Fruit fly (Drosophila melanogaster) whole organism, embryonic: Measurements from ENCODE around the gene CG16965.

Experiments used
- Atf6 ChIP-seq: fragments of 200-800 bp; sonication (Bioruptor generic); IDR thresholded peaks from 2 replicates; pipeline ENCODE4 v1.3.6; 2022; ENCODE audit warnings: missing biosample characterization, missing genetic modification characterization
- Awh ChIP-seq: fragments of 200-800 bp; sonication (Bioruptor generic); IDR thresholded peaks from 2 replicates; pipeline ENCODE4, ENCODE4 v1.3.6; 2022; ENCODE audit warnings: missing biosample characterization, missing genetic modification characterization
- CG10431 ChIP-seq: fragments of 200-800 bp; sonication (Bioruptor generic); optimal IDR thresholded peaks from 3 replicates; lab custom pipeline; 2018; ENCODE audit warnings: missing biosample characterization, mild to moderate bottlenecking, missing genetic modification characterization
- CG12744 ChIP-seq: fragments of 200-800 bp; sonication (Bioruptor generic); optimal IDR thresholded peaks from 2 replicates; lab custom pipeline; 2016; ENCODE audit warnings: missing biosample characterization, missing genetic modification characterization
- CG14050 ChIP-seq: fragments of 200-800 bp; sonication (Bioruptor generic); IDR thresholded peaks from 3 replicates; pipeline ENCODE4 v1.3.6; 2022; ENCODE audit warnings: missing biosample characterization, missing genetic modification characterization
- CG15696 ChIP-seq: fragments of 200-800 bp; sonication (Bioruptor generic); optimal IDR thresholded peaks from 2 replicates; lab custom pipeline; 2019; ENCODE audit warnings: missing biosample characterization, mild to moderate bottlenecking, missing genetic modification characterization, moderate library complexity
- CG1647 ChIP-seq: fragments of 200-800 bp; sonication (Bioruptor generic); optimal IDR thresholded peaks from 3 replicates; lab custom pipeline; 2016; ENCODE audit warnings: missing biosample characterization, missing genetic modification characterization
- CG16813 ChIP-seq: fragments of 200-800 bp; sonication (Bioruptor generic); IDR thresholded peaks from 3 replicates; pipeline ENCODE4 v1.3.6; 2022; ENCODE audit warnings: missing biosample characterization, missing genetic modification characterization; ENCODE audit not compliant: partially characterized antibody
- CG17612 ChIP-seq: fragments of 200-800 bp; sonication (Bioruptor generic); IDR thresholded peaks from 2 replicates; pipeline ENCODE4 v1.3.6; 2022; ENCODE audit warnings: missing biosample characterization, missing genetic modification characterization
- CG18619 ChIP-seq: fragments of 200-800 bp; sonication (Bioruptor generic); optimal IDR thresholded peaks from 3 replicates; lab custom pipeline; 2017; ENCODE audit warnings: missing biosample characterization, mild to moderate bottlenecking, missing genetic modification characterization
- CG18764 ChIP-seq: fragments of 200-800 bp; sonication (Bioruptor generic); optimal IDR thresholded peaks from 3 replicates; lab custom pipeline; 2016; ENCODE audit warnings: missing biosample characterization, missing genetic modification characterization
- CG4617 ChIP-seq: fragments of 200-800 bp; sonication (Bioruptor generic); optimal IDR thresholded peaks from 3 replicates; lab custom pipeline; 2016; ENCODE audit warnings: missing biosample characterization, missing genetic modification characterization, borderline replicate concordance
- CG4730 ChIP-seq: fragments of 200-800 bp; sonication (Bioruptor generic); IDR thresholded peaks from 2 replicates; pipeline ENCODE4 v1.3.6; 2022; ENCODE audit warnings: missing biosample characterization, missing genetic modification characterization
- CG4820 ChIP-seq: fragments of 200-800 bp; sonication (Bioruptor generic); optimal IDR thresholded peaks from 3 replicates; lab custom pipeline; 2016; ENCODE audit warnings: missing biosample characterization, missing genetic modification characterization
- CG5180 ChIP-seq: fragments of 200-800 bp; sonication (Bioruptor generic); optimal IDR thresholded peaks from 3 replicates; lab custom pipeline; 2017; ENCODE audit warnings: missing biosample characterization, missing genetic modification characterization, mild to moderate bottlenecking, moderate library complexity, missing genetic modification reagents
- CG5245 ChIP-seq: fragments of 200-800 bp; sonication (Bioruptor generic); optimal IDR thresholded peaks from 3 replicates; lab custom pipeline; 2016; ENCODE audit warnings: missing biosample characterization, missing genetic modification characterization
- CG6272 ChIP-seq: fragments of 200-800 bp; sonication (Bioruptor generic); IDR thresholded peaks from 2 replicates; pipeline ENCODE4 v1.3.6; 2022; ENCODE audit warnings: missing biosample characterization, missing genetic modification characterization
- CG7556 ChIP-seq: fragments of 200-800 bp; sonication (Bioruptor generic); optimal IDR thresholded peaks from 2 replicates; lab custom pipeline; 2017; ENCODE audit warnings: missing biosample characterization, mild to moderate bottlenecking, missing genetic modification characterization
- CG7745 ChIP-seq: fragments of 200-800 bp; sonication (Bioruptor generic); optimal IDR thresholded peaks from 2 replicates; lab custom pipeline; 2018; ENCODE audit warnings: missing biosample characterization, mild to moderate bottlenecking, missing genetic modification characterization, moderate library complexity
- CG8765 ChIP-seq: fragments of 200-800 bp; sonication (Bioruptor generic); IDR thresholded peaks from 2 replicates; pipeline ENCODE4 v1.3.6; 2022; ENCODE audit warnings: missing biosample characterization, missing genetic modification characterization
- CG9437 ChIP-seq: fragments of 200-800 bp; sonication (Bioruptor generic); optimal IDR thresholded peaks from 2 replicates; lab custom pipeline; 2018; ENCODE audit warnings: missing biosample characterization, mild to moderate bottlenecking, missing genetic modification characterization
- Camta ChIP-seq: fragments of 200-800 bp; sonication (Bioruptor generic); optimal IDR thresholded peaks from 2 replicates; lab custom pipeline; 2016; ENCODE audit warnings: missing biosample characterization, missing genetic modification characterization
- CoRest ChIP-seq: fragments of 200-800 bp; sonication (Bioruptor generic); optimal IDR thresholded peaks from 3 replicates; lab custom pipeline; 2018; ENCODE audit warnings: missing biosample characterization, mild to moderate bottlenecking, missing genetic modification characterization, moderate library complexity
- D ChIP-seq, 2 experiments: fragments of 200-800 bp in 1 of 2; fragments of >200 bp in 1 of 2; sonication (Bioruptor generic) in 1 of 2; optimal IDR thresholded peaks; 2 replicates in 1 of 2; 3 replicates in 1 of 2; lab custom pipeline; 2017; ENCODE audit warnings: mild to moderate bottlenecking in 1 of 2, missing biosample characterization in 1 of 2, missing genetic modification characterization in 1 of 2, missing genetic modification reagents in 1 of 2
- E2f2 ChIP-seq: fragments of 200-800 bp; sonication (Bioruptor generic); IDR thresholded peaks from 2 replicates; pipeline ENCODE4 v1.3.6; 2022; ENCODE audit warnings: missing biosample characterization, missing genetic modification characterization
- Gsc ChIP-seq: fragments of 200-800 bp; sonication (Bioruptor generic); IDR thresholded peaks from 2 replicates; pipeline ENCODE4 v1.3.6; 2022; ENCODE audit warnings: missing biosample characterization, missing genetic modification characterization
- HmgD ChIP-seq: fragments of 200-800 bp; sonication (Bioruptor generic); optimal IDR thresholded peaks from 3 replicates; lab custom pipeline; 2016; ENCODE audit warnings: missing biosample characterization, missing genetic modification characterization
- Hr51 ChIP-seq, 2 experiments: fragments of 200-800 bp; sonication (Bioruptor generic); optimal IDR thresholded peaks; 2 replicates in 1 of 2; 3 replicates in 1 of 2; lab custom pipeline; 2016 to 2018; ENCODE audit warnings: missing biosample characterization in 2 of 2, missing genetic modification characterization in 2 of 2, mild to moderate bottlenecking in 1 of 2, moderate library complexity in 1 of 2
- Lhr ChIP-seq: fragments of 200-800 bp; sonication (Bioruptor generic); optimal IDR thresholded peaks from 3 replicates; lab custom pipeline; 2017; ENCODE audit warnings: mild to moderate bottlenecking, missing biosample characterization, missing genetic modification reagents, missing genetic modification characterization
- NK7.1 ChIP-seq: fragments of 200-800 bp; sonication (Bioruptor generic); optimal IDR thresholded peaks from 3 replicates; lab custom pipeline; 2016; ENCODE audit warnings: missing biosample characterization, missing genetic modification characterization
- Opbp ChIP-seq: fragments of 200-800 bp; sonication (Bioruptor generic); IDR thresholded peaks from 3 replicates; pipeline ENCODE4 v1.3.6; 2022; ENCODE audit warnings: missing biosample characterization, missing genetic modification characterization; ENCODE audit not compliant: partially characterized antibody
- Ravus ChIP-seq: fragments of 200-800 bp; sonication (Bioruptor generic); IDR thresholded peaks from 2 replicates; pipeline ENCODE4 v1.3.6; 2022; ENCODE audit warnings: missing biosample characterization, missing genetic modification characterization
- abd-A ChIP-seq: fragments of 200-800 bp; sonication (Bioruptor generic); optimal IDR thresholded peaks from 3 replicates; lab custom pipeline; 2019; ENCODE audit warnings: missing biosample characterization, mild to moderate bottlenecking, missing genetic modification characterization, moderate library complexity
- ac ChIP-seq: fragments of 200-800 bp; sonication (Bioruptor generic); optimal IDR thresholded peaks from 3 replicates; lab custom pipeline; 2017; ENCODE audit warnings: missing biosample characterization, mild to moderate bottlenecking, missing genetic modification characterization
- aop ChIP-seq: fragments of 200-800 bp; sonication (Bioruptor generic); IDR thresholded peaks from 2 replicates; pipeline ENCODE4 v1.3.6; 2022; ENCODE audit warnings: missing biosample characterization, missing genetic modification characterization
- ci ChIP-seq: fragments of 200-800 bp; sonication (Bioruptor generic); IDR thresholded peaks from 3 replicates; pipeline ENCODE4 v1.3.6; 2022; ENCODE audit warnings: missing biosample characterization, missing genetic modification characterization
- croc ChIP-seq: fragments of 200-800 bp; sonication (Bioruptor generic); conservative IDR thresholded peaks from 3 replicates; pipeline ENCODE4 v1.3.6; 2022; ENCODE audit warnings: missing biosample characterization, missing genetic modification characterization
- dimm ChIP-seq: fragments of 200-800 bp; sonication (Bioruptor generic); IDR thresholded peaks from 2 replicates; pipeline ENCODE4 v1.3.6; 2022; ENCODE audit warnings: missing biosample characterization, missing genetic modification characterization
- fru ChIP-seq: fragments of >200 bp; optimal IDR thresholded peaks from 2 replicates; lab custom pipeline; 2017
- hbn ChIP-seq: fragments of 200-800 bp; sonication (Bioruptor generic); IDR thresholded peaks from 2 replicates; pipeline ENCODE4 v1.3.6; 2022; ENCODE audit warnings: missing biosample characterization, missing genetic modification characterization; ENCODE audit not compliant: partially characterized antibody
- kay ChIP-seq: fragments of 200-800 bp; sonication (Bioruptor generic); optimal IDR thresholded peaks from 2 replicates; lab custom pipeline; 2016; ENCODE audit warnings: missing biosample characterization, missing genetic modification characterization
- kni ChIP-seq: fragments of 200-800 bp; sonication (Bioruptor generic); optimal IDR thresholded peaks from 3 replicates; lab custom pipeline; 2017; ENCODE audit warnings: mild to moderate bottlenecking, missing biosample characterization, missing genetic modification reagents, missing genetic modification characterization
- knrl ChIP-seq: fragments of 200-800 bp; sonication (Bioruptor generic); IDR thresholded peaks from 3 replicates; pipeline ENCODE4 v1.3.6; 2022; ENCODE audit warnings: missing biosample characterization, missing genetic modification characterization; ENCODE audit not compliant: partially characterized antibody
- ranshi ChIP-seq: fragments of 200-800 bp; sonication (Bioruptor generic); IDR thresholded peaks from 2 replicates; pipeline ENCODE4 v1.3.6; 2022; ENCODE audit warnings: missing biosample characterization, missing genetic modification characterization
- slp2 ChIP-seq: fragments of 200-800 bp; sonication (Bioruptor generic); optimal IDR thresholded peaks from 2 replicates; lab custom pipeline; 2016; ENCODE audit warnings: missing biosample characterization, missing genetic modification characterization
- tap ChIP-seq: fragments of 200-800 bp; optimal IDR thresholded peaks from 3 replicates; lab custom pipeline; 2019; ENCODE audit warnings: missing biosample characterization, mild to moderate bottlenecking, missing genetic modification characterization, moderate library complexity
- trh ChIP-seq: fragments of 200-800 bp; sonication (Bioruptor generic); optimal IDR thresholded peaks from 2 replicates; lab custom pipeline; 2016; ENCODE audit warnings: missing biosample characterization, missing genetic modification characterization
- unpg ChIP-seq: fragments of 200-800 bp; sonication (Bioruptor generic); optimal IDR thresholded peaks from 3 replicates; lab custom pipeline; 2018; ENCODE audit warnings: missing biosample characterization, mild to moderate bottlenecking, missing genetic modification characterization, moderate library complexity
- z ChIP-seq: fragments of 200-800 bp; sonication (Bioruptor generic); IDR thresholded peaks from 3 replicates; pipeline ENCODE4 v1.3.6; 2022; ENCODE audit warnings: missing biosample characterization, missing genetic modification characterization

CG16965 gene

DNA sequence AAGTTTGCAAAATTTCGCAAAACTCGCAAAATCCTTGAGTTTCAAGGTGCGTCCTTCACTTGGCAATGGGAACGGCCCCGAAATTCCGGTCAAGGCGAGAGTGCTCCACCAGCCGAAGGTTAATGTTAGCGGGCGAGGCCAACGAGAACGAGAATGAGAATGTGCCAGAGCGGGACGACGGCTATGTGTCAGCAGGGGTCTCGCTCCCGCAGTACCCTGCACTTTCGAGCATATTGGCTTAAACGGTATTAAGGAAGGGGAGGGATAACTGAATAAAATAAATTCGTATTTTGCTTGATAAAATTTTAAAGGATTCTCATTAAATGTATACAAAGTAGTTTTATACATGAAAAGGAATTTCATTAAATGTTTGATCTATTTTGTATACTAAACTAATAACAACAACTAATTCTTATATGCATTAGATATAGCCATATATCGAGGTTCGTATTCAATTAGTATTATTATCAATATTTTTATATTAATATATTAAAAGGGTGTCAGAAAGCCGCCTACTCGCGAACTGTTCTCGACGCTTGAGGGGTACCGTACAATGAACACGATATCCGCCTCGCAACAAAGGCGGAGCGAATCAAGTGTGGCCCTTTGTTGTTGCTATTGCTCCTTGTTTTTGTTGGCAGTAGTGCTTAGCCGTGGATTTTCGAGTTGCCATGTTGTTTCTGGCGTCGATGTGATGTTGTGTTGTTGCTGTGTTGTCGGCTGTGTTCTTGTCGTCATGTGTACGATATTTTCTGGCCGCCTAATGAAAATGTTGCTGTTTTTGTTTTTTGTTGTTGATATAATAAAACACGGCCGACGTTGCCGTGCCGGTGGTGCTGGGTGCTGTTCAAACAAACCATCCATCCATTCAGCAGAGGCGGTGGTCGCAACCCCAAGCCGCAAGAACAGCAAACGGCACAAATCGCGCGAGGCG lies 25.3 kb downstream of the CG16965 start (continued):
- TF ChIP-seq CG1647 (GFP tag; lab: Kevin White, UChicago) (peak; percentile 28), D (optimal IDR thresholded peaks at IDR 0.05; lab: Kevin White, UChicago) (no peak), D (GFP tag; optimal IDR thresholded peaks at IDR 0.05; lab: Kevin White, UChicago) (peak; percentile 97), CG15696 (tag; lab: Kevin White, UChicago) (peak; percentile 93), z (no peak), NK7.1 (peak; percentile 18), kay (peak; percentile 90), Camta (GFP tag; lab: Kevin White, UChicago) (peak; percentile 78), aop (GFP tag; lab: Robert Waterston, UW) (no peak), fru (lab: Kevin White, UChicago) (no peak), CoRest (tag; lab: Kevin White, UChicago) (peak; percentile 99), CG7745 (tag; lab: Kevin White, UChicago) (no peak), CG8765 (GFP tag; lab: Robert Waterston, UW) (no peak), CG18764 (peak; percentile 74), croc (peak; percentile 92), CG4730 (GFP tag; lab: Robert Waterston, UW) (no peak), CG7556 (GFP tag; lab: Kevin White, UChicago) (peak; percentile 99), CG4617 (peak; percentile 54), ranshi (no peak), slp2 (GFP tag; lab: Kevin White, UChicago) (peak; percentile 70), Gsc (GFP tag; lab: Robert Waterston, UW) (no peak), trh (GFP tag; lab: Kevin White, UChicago) (peak; percentile 88), CG14050 (no peak), CG6272 (GFP tag; lab: Robert Waterston, UW) (peak; percentile 74), hbn (GFP tag; lab: Robert Waterston, UW) (no peak), knrl (no peak), CG18619 (GFP tag; lab: Kevin White, UChicago) (peak; percentile 97), tap (tag; lab: Kevin White, UChicago) (peak; percentile 94), Awh (GFP tag; lab: Robert Waterston, UW) (no peak), CG17612 (GFP tag; lab: Robert Waterston, UW) (no peak), kni (no peak), ac (GFP tag; lab: Kevin White, UChicago) (peak; percentile 37), Hr51 (GFP tag; optimal IDR thresholded peaks at IDR 0.05; lab: Kevin White, UChicago) (peak; percentile 41 to 96), CG12744 (GFP tag; lab: Kevin White, UChicago) (peak; percentile 52), Opbp (no peak), Lhr (GFP tag; lab: Kevin White, UChicago) (no peak), ci (no peak), CG10431 (peak; percentile 88), CG4820 (GFP tag; lab: Kevin White, UChicago) (peak; percentile 91), unpg (peak; percentile 93), CG5245 (GFP tag; lab: Kevin White, UChicago) (peak; percentile 81), CG9437 (GFP tag; lab: Kevin White, UChicago) (peak; percentile 95), CG16813 (GFP tag; lab: Robert Waterston, UW) (no peak), dimm (GFP tag; lab: Robert Waterston, UW) (no peak), CG5180 (peak; percentile 68), HmgD (GFP tag; lab: Kevin White, UChicago) (no peak), Atf6 (no peak), abd-A (tag; lab: Kevin White, UChicago) (no peak), E2f2 (no peak), Ravus (GFP tag; lab: Robert Waterston, UW) (no peak)
